Worm (Caenorhabditis elegans) whole organism, L3 larva: ENCODE results near the gene frpr-2.

Experiments
- ama-1 ChIP-seq: fragments of 150-350 bp; optimal IDR thresholded peaks from 2 replicates; lab custom pipeline; 2018
- egl-5 ChIP-seq: fragments of 150-350 bp; optimal IDR thresholded peaks from 2 replicates; lab custom pipeline; 2017; ENCODE audit warnings: missing biosample characterization, missing genetic modification reagents, missing genetic modification characterization, inconsistent platforms
- pha-4 ChIP-seq: fragments of 150-350 bp; optimal IDR thresholded peaks from 2 replicates; lab custom pipeline; 2014; ENCODE audit warnings: missing biosample characterization, missing genetic modification reagents, missing genetic modification characterization
- pqm-1 ChIP-seq: fragments of 150-350 bp; optimal IDR thresholded peaks from 2 replicates; lab custom pipeline; 2017; ENCODE audit warnings: missing biosample characterization, missing genetic modification characterization, inconsistent platforms
- tbx-2 ChIP-seq: sonication (generic microtip); optimal IDR thresholded peaks from 2 replicates; lab custom pipeline; 2016; ENCODE audit warnings: mild to moderate bottlenecking, missing genetic modification characterization, missing compliant biosample characterization
- unc-39 ChIP-seq: sonication (generic microtip); optimal IDR thresholded peaks from 4 replicates; lab custom pipeline; 2017; ENCODE audit warnings: missing biosample characterization, missing genetic modification characterization
- ztf-4 ChIP-seq: fragments of 150-350 bp; optimal IDR thresholded peaks from 2 replicates; lab custom pipeline; 2014; ENCODE audit warnings: missing biosample characterization, missing genetic modification characterization

- TF ChIP-seq ama-1 (lab: Kevin White, UChicago), result no peak
- no peak for TF ChIP-seq unc-39 (tag; lab: Kevin White, UChicago)
- no peak for TF ChIP-seq ztf-4 (tag; lab: Kevin White, UChicago)
- no peak for TF ChIP-seq pha-4 (tag; lab: Kevin White, UChicago)
- TF ChIP-seq pqm-1 (tag; lab: Kevin White, UChicago), result no peak
- no peak for TF ChIP-seq egl-5 (tag; lab: Kevin White, UChicago)
- TF ChIP-seq tbx-2 (tag; lab: Kevin White, UChicago), result no peak
Measured at ce11 chrX:12987119-12987518, 21.9 kb downstream of the frpr-2 start, which contains the start of gene mff-1.
